Fruit fly (Drosophila melanogaster) whole organism, adult: ENCODE data around the gene cdi.

Experiments used
- CG11617 ChIP-seq: fragments of 200-800 bp; sonication (Bioruptor generic); optimal IDR thresholded peaks from 2 replicates; lab custom pipeline; 2017; ENCODE audit warnings: mild to moderate bottlenecking, missing biosample characterization, missing genetic modification reagents, missing genetic modification characterization
- CG12768 ChIP-seq: fragments of 200-800 bp; sonication (Bioruptor generic); optimal IDR thresholded peaks from 2 replicates; lab custom pipeline; 2017; ENCODE audit warnings: missing biosample characterization, missing genetic modification characterization, mild to moderate bottlenecking, moderate library complexity, missing genetic modification reagents
- CG14711 ChIP-seq: fragments of 200-800 bp; sonication (Bioruptor generic); optimal IDR thresholded peaks from 2 replicates; lab custom pipeline; 2018; ENCODE audit warnings: missing biosample characterization, mild to moderate bottlenecking, missing genetic modification characterization, moderate library complexity
- CG1620 ChIP-seq: fragments of 200-800 bp; sonication (Bioruptor generic); optimal IDR thresholded peaks from 2 replicates; lab custom pipeline; 2016; ENCODE audit warnings: missing biosample characterization, missing genetic modification characterization
- CG33017 ChIP-seq: fragments of 200-800 bp; sonication (Bioruptor generic); optimal IDR thresholded peaks from 2 replicates; lab custom pipeline; 2018; ENCODE audit warnings: missing biosample characterization, mild to moderate bottlenecking, missing genetic modification characterization, moderate library complexity
- CG5204 ChIP-seq: fragments of 200-800 bp; sonication (Bioruptor generic); optimal IDR thresholded peaks from 2 replicates; lab custom pipeline; 2016; ENCODE audit warnings: missing biosample characterization, missing genetic modification characterization
- CG7045 ChIP-seq: fragments of 200-800 bp; sonication (Bioruptor generic); optimal IDR thresholded peaks from 2 replicates; lab custom pipeline; 2017; ENCODE audit warnings: missing biosample characterization, mild to moderate bottlenecking, missing genetic modification characterization
- CG7101 ChIP-seq: fragments of 200-800 bp; sonication (Bioruptor generic); optimal IDR thresholded peaks from 2 replicates; lab custom pipeline; 2018; ENCODE audit warnings: missing biosample characterization, mild to moderate bottlenecking, missing genetic modification characterization, moderate library complexity
- Clk ChIP-seq: fragments of 200-800 bp; sonication (Bioruptor generic); optimal IDR thresholded peaks from 2 replicates; lab custom pipeline; 2017; ENCODE audit warnings: missing biosample characterization, missing genetic modification characterization
- Crg-1 ChIP-seq: fragments of 200-800 bp; sonication (Bioruptor generic); optimal IDR thresholded peaks from 2 replicates; lab custom pipeline; 2016; ENCODE audit warnings: missing biosample characterization, missing genetic modification characterization
- Hr96 ChIP-seq: fragments of 200-800 bp; sonication (Bioruptor generic); optimal IDR thresholded peaks from 2 replicates; lab custom pipeline; 2016; ENCODE audit warnings: missing biosample characterization, missing genetic modification characterization
- Mnt ChIP-seq: fragments of 200-800 bp; sonication (Bioruptor generic); optimal IDR thresholded peaks from 2 replicates; lab custom pipeline; 2016; ENCODE audit warnings: missing biosample characterization, mild to moderate bottlenecking, missing genetic modification characterization
- bab1 ChIP-seq: fragments of 200-800 bp; sonication (Bioruptor generic); optimal IDR thresholded peaks from 3 replicates; lab custom pipeline; 2019; ENCODE audit warnings: missing biosample characterization, mild to moderate bottlenecking, missing genetic modification characterization, moderate library complexity
- cic ChIP-seq: fragments of 200-800 bp; sonication (Bioruptor generic); optimal IDR thresholded peaks from 2 replicates; lab custom pipeline; 2017; ENCODE audit warnings: missing biosample characterization, mild to moderate bottlenecking, missing genetic modification characterization, moderate library complexity
- cnc ChIP-seq, 2 experiments: fragments of >200 bp; optimal IDR thresholded peaks; 2 replicates each; lab custom pipeline; 2017
- kay ChIP-seq: fragments of 200-800 bp; sonication (Bioruptor generic); peaks from one replicate; lab custom pipeline; 2016; ENCODE audit warnings: missing biosample characterization, missing genetic modification characterization, borderline replicate concordance
- ovo ChIP-seq: fragments of 200-800 bp; sonication (Bioruptor generic); optimal IDR thresholded peaks from 2 replicates; lab custom pipeline; 2016; ENCODE audit warnings: missing biosample characterization, missing genetic modification characterization
- pad ChIP-seq: fragments of 200-800 bp; sonication (Bioruptor generic); optimal IDR thresholded peaks from 3 replicates; lab custom pipeline; 2017; ENCODE audit warnings: missing biosample characterization, missing genetic modification characterization, mild to moderate bottlenecking, moderate library complexity, missing genetic modification reagents
- tj ChIP-seq: fragments of 200-800 bp; sonication (Bioruptor generic); optimal IDR thresholded peaks from 3 replicates; lab custom pipeline; 2017; ENCODE audit warnings: missing biosample characterization, mild to moderate bottlenecking, missing genetic modification characterization, moderate library complexity
- toe ChIP-seq: fragments of 200-800 bp; sonication (Bioruptor generic); optimal IDR thresholded peaks from 2 replicates; lab custom pipeline; 2016; ENCODE audit warnings: missing biosample characterization, missing genetic modification characterization

The cdi gene

dm6 chr3R:19062549-19062948 lies 31.5 kb downstream of the cdi start:
- TF ChIP-seq kay (GFP tag; lab: Kevin White, UChicago) = peak; percentile 61
- no peak for TF ChIP-seq pad (GFP tag; lab: Kevin White, UChicago)
- peak; percentile 46 for TF ChIP-seq tj

- TF ChIP-seq CG1620 (GFP tag; lab: Kevin White, UChicago) (no peak), tj (peak; percentile 85), kay (GFP tag; lab: Kevin White, UChicago) (peak; percentile 25)
Observed at dm6 chr3R:19060173-19060572, 33.9 kb downstream of the cdi start.

dm6 chr3R:19059285-19059684 lies 34.8 kb downstream of the cdi start:
- TF ChIP-seq CG7101 (tag; lab: Kevin White, UChicago) (no peak), Hr96 (no peak), CG1620 (GFP tag; lab: Kevin White, UChicago) (no peak), cic (GFP tag; lab: Kevin White, UChicago) (no peak), CG12768 (GFP tag; lab: Kevin White, UChicago) (no peak), cnc (optimal IDR thresholded peaks at IDR 0.05; lab: Kevin White, UChicago) (no peak), ovo (GFP tag; lab: Kevin White, UChicago) (no peak), pad (GFP tag; lab: Kevin White, UChicago) (no peak), Crg-1 (GFP tag; lab: Kevin White, UChicago) (no peak), bab1 (GFP tag; lab: Kevin White, UChicago) (no peak), toe (GFP tag; lab: Kevin White, UChicago) (no peak)

- TF ChIP-seq CG11617 (no peak), kay (GFP tag; lab: Kevin White, UChicago) (no peak), Clk (GFP tag; lab: Kevin White, UChicago) (no peak), CG7101 (tag; lab: Kevin White, UChicago) (no peak), pad (GFP tag; lab: Kevin White, UChicago) (no peak), ovo (GFP tag; lab: Kevin White, UChicago) (no peak), bab1 (GFP tag; lab: Kevin White, UChicago) (no peak), CG5204 (no peak), cnc (optimal IDR thresholded peaks at IDR 0.05; lab: Kevin White, UChicago) (no peak), tj (no peak), Hr96 (no peak), Crg-1 (GFP tag; lab: Kevin White, UChicago) (no peak), CG1620 (GFP tag; lab: Kevin White, UChicago) (no peak), cic (GFP tag; lab: Kevin White, UChicago) (no peak), CG33017 (tag; lab: Kevin White, UChicago) (no peak), toe (GFP tag; lab: Kevin White, UChicago) (no peak), Mnt (GFP tag; lab: Kevin White, UChicago) (no peak), CG14711 (tag; lab: Kevin White, UChicago) (no peak), CG12768 (GFP tag; lab: Kevin White, UChicago) (no peak), CG7045 (GFP tag; lab: Kevin White, UChicago) (no peak)
Observed at dm6 chr3R:19058384-19058783, 35.7 kb downstream of the cdi start.

dm6 chr3R:19056884-19057283 lies 37.2 kb downstream of the cdi start:
- TF ChIP-seq CG33017 (tag; lab: Kevin White, UChicago) = no peak
- peak; percentile 8 for TF ChIP-seq Hr96
- no peak for TF ChIP-seq Mnt (GFP tag; lab: Kevin White, UChicago)
- no peak for TF ChIP-seq Crg-1 (GFP tag; lab: Kevin White, UChicago)
- no peak for TF ChIP-seq CG5204
- no peak for TF ChIP-seq CG1620 (GFP tag; lab: Kevin White, UChicago)
- TF ChIP-seq tj = peak; percentile 10
- TF ChIP-seq CG7101 (tag; lab: Kevin White, UChicago) = no peak
- TF ChIP-seq pad (GFP tag; lab: Kevin White, UChicago) = no peak

dm6 chr3R:19054839-19055238 lies 39.2 kb downstream of the cdi start:
- TF ChIP-seq CG33017 (tag; lab: Kevin White, UChicago) = no peak
- no peak for TF ChIP-seq CG7045 (GFP tag; lab: Kevin White, UChicago)
- TF ChIP-seq Mnt (GFP tag; lab: Kevin White, UChicago) = no peak

- no peak for TF ChIP-seq ovo (GFP tag; lab: Kevin White, UChicago)
- no peak for TF ChIP-seq CG14711 (tag; lab: Kevin White, UChicago)
- TF ChIP-seq kay (GFP tag; lab: Kevin White, UChicago) = no peak
- no peak for TF ChIP-seq CG7045 (GFP tag; lab: Kevin White, UChicago)
- no peak for TF ChIP-seq Mnt (GFP tag; lab: Kevin White, UChicago)
- no peak for TF ChIP-seq CG12768 (GFP tag; lab: Kevin White, UChicago)
- TF ChIP-seq CG33017 (tag; lab: Kevin White, UChicago) = no peak
- no peak for TF ChIP-seq Hr96
- TF ChIP-seq tj = no peak
- TF ChIP-seq pad (GFP tag; lab: Kevin White, UChicago) = no peak
Observed at dm6 chr3R:19052475-19052874, 41.6 kb downstream of the cdi start.
